Fruit fly (Drosophila melanogaster) whole organism, embryonic: ENCODE measurements around the gene nonC.
A peak's percentile ranks its signal among the peaks of the same experiment; 100 is the strongest.

Source experiments
- Bteb2 ChIP-seq: fragments of 200-800 bp; sonication (Bioruptor generic); optimal IDR thresholded peaks from 2 replicates; lab custom pipeline; 2016; ENCODE audit warnings: missing biosample characterization, missing genetic modification characterization
- CG10147 ChIP-seq: fragments of 200-800 bp; sonication (Bioruptor generic); optimal IDR thresholded peaks from 2 replicates; lab custom pipeline; 2019; ENCODE audit warnings: missing biosample characterization, mild to moderate bottlenecking, missing genetic modification characterization, moderate library complexity
- CG12659 ChIP-seq: fragments of 200-800 bp; sonication (Bioruptor generic); optimal IDR thresholded peaks from 3 replicates; lab custom pipeline; 2017; ENCODE audit warnings: mild to moderate bottlenecking, missing biosample characterization, missing genetic modification reagents, missing genetic modification characterization
- CG15514 ChIP-seq: fragments of 200-800 bp; sonication (Bioruptor generic); optimal IDR thresholded peaks from 3 replicates; lab custom pipeline; 2017; ENCODE audit warnings: missing biosample characterization, missing genetic modification characterization, mild to moderate bottlenecking, moderate library complexity, missing genetic modification reagents
- CG16779 ChIP-seq: fragments of 200-800 bp; sonication (Bioruptor generic); IDR thresholded peaks from 2 replicates; pipeline ENCODE4 v1.3.6; 2022; ENCODE audit warnings: missing biosample characterization, missing genetic modification characterization
- CG18619 ChIP-seq: fragments of 200-800 bp; sonication (Bioruptor generic); optimal IDR thresholded peaks from 3 replicates; lab custom pipeline; 2017; ENCODE audit warnings: missing biosample characterization, mild to moderate bottlenecking, missing genetic modification characterization
- CG32767 ChIP-seq: fragments of 200-800 bp; sonication (Bioruptor generic); IDR thresholded peaks from 2 replicates; pipeline ENCODE4 v1.3.6; 2022; ENCODE audit warnings: missing biosample characterization, missing genetic modification characterization
- CG32772 ChIP-seq: fragments of 200-800 bp; sonication (Bioruptor generic); IDR thresholded peaks from 2 replicates; pipeline ENCODE4 v1.3.6; 2022; ENCODE audit warnings: missing biosample characterization, missing genetic modification characterization
- CG33213 ChIP-seq: fragments of 200-800 bp; sonication (Bioruptor generic); optimal IDR thresholded peaks from 3 replicates; lab custom pipeline; 2016; ENCODE audit warnings: missing biosample characterization, missing genetic modification characterization
- CG42726 ChIP-seq: fragments of 200-800 bp; sonication (Bioruptor generic); IDR thresholded peaks from 2 replicates; pipeline ENCODE4 v1.3.6; 2022; ENCODE audit warnings: missing biosample characterization, missing genetic modification characterization; ENCODE audit not compliant: partially characterized antibody
- CG4328 ChIP-seq: fragments of 200-800 bp; sonication (Bioruptor generic); optimal IDR thresholded peaks from 3 replicates; lab custom pipeline; 2017; ENCODE audit warnings: missing biosample characterization, missing genetic modification reagents, missing genetic modification characterization
- CG4404 ChIP-seq: fragments of 200-800 bp; sonication (Bioruptor generic); IDR thresholded peaks from 2 replicates; pipeline ENCODE4 v1.3.6; 2022; ENCODE audit warnings: missing biosample characterization, missing genetic modification characterization
- CG4617 ChIP-seq: fragments of 200-800 bp; sonication (Bioruptor generic); optimal IDR thresholded peaks from 3 replicates; lab custom pipeline; 2016; ENCODE audit warnings: missing biosample characterization, missing genetic modification characterization, borderline replicate concordance
- CG6791 ChIP-seq: fragments of 200-800 bp; sonication (Bioruptor generic); IDR thresholded peaks from 3 replicates; pipeline ENCODE4 v1.3.6; 2022; ENCODE audit warnings: missing biosample characterization, missing genetic modification characterization; ENCODE audit not compliant: partially characterized antibody
- CG7839 ChIP-seq: fragments of 200-800 bp; sonication (Bioruptor generic); optimal IDR thresholded peaks from 3 replicates; lab custom pipeline; 2018; ENCODE audit warnings: missing biosample characterization, mild to moderate bottlenecking, missing genetic modification characterization, moderate library complexity
- CG8924 ChIP-seq: fragments of 200-800 bp; optimal IDR thresholded peaks from 3 replicates; lab custom pipeline; 2019; ENCODE audit warnings: missing biosample characterization, mild to moderate bottlenecking, missing genetic modification characterization, moderate library complexity
- Dll ChIP-seq: fragments of 200-800 bp; sonication (Bioruptor generic); IDR thresholded peaks from 4 replicates; pipeline ENCODE4 v1.3.6; 2022; ENCODE audit warnings: missing biosample characterization, missing genetic modification characterization; ENCODE audit not compliant: partially characterized antibody
- Drgx ChIP-seq: fragments of 200-800 bp; sonication (Bioruptor generic); IDR thresholded peaks from 2 replicates; pipeline ENCODE4 v1.3.6; 2022; ENCODE audit warnings: missing biosample characterization, missing genetic modification characterization
- Eip74EF ChIP-seq, 2 experiments: fragments of 200-800 bp in 1 of 2; fragments of >200 bp in 1 of 2; sonication (Bioruptor generic) in 1 of 2; optimal IDR thresholded peaks; 2 replicates each; lab custom pipeline; 2017 to 2019; ENCODE audit warnings: missing biosample characterization in 2 of 2, missing genetic modification characterization in 2 of 2, mild to moderate bottlenecking in 1 of 2, moderate library complexity in 1 of 2
- Hey ChIP-seq: fragments of 200-800 bp; sonication (Bioruptor generic); optimal IDR thresholded peaks from 3 replicates; lab custom pipeline; 2018; ENCODE audit warnings: missing biosample characterization, mild to moderate bottlenecking, missing genetic modification characterization
- HmgZ ChIP-seq: fragments of 200-800 bp; sonication (Bioruptor generic); optimal IDR thresholded peaks from 2 replicates; lab custom pipeline; 2018; ENCODE audit warnings: missing biosample characterization, mild to moderate bottlenecking, missing genetic modification characterization
- Hmr ChIP-seq: fragments of 200-800 bp; sonication (Bioruptor generic); optimal IDR thresholded peaks from 3 replicates; lab custom pipeline; 2017; ENCODE audit warnings: mild to moderate bottlenecking, missing biosample characterization, missing genetic modification reagents, missing genetic modification characterization
- Jarid2 ChIP-seq: fragments of 200-800 bp; sonication (Bioruptor generic); optimal IDR thresholded peaks from 3 replicates; lab custom pipeline; 2017; ENCODE audit warnings: mild to moderate bottlenecking, missing biosample characterization, missing genetic modification reagents, missing genetic modification characterization
- MBD-R2 ChIP-seq: fragments of 200-800 bp; sonication (Bioruptor generic); IDR thresholded peaks from 2 replicates; pipeline ENCODE4 v1.3.6; 2022; ENCODE audit warnings: missing biosample characterization, missing genetic modification characterization
- Opbp ChIP-seq: fragments of 200-800 bp; sonication (Bioruptor generic); IDR thresholded peaks from 3 replicates; pipeline ENCODE4 v1.3.6; 2022; ENCODE audit warnings: missing biosample characterization, missing genetic modification characterization; ENCODE audit not compliant: partially characterized antibody
- Ravus ChIP-seq: fragments of 200-800 bp; sonication (Bioruptor generic); IDR thresholded peaks from 2 replicates; pipeline ENCODE4 v1.3.6; 2022; ENCODE audit warnings: missing biosample characterization, missing genetic modification characterization
- Sry-δ ChIP-seq: fragments of 200-800 bp; sonication (Bioruptor generic); optimal IDR thresholded peaks from 2 replicates; lab custom pipeline; 2016; ENCODE audit warnings: missing biosample characterization, missing genetic modification characterization
- YL-1 ChIP-seq: fragments of 200-800 bp; sonication (Bioruptor generic); optimal IDR thresholded peaks from 3 replicates; lab custom pipeline; 2017; ENCODE audit warnings: missing biosample characterization, mild to moderate bottlenecking, missing genetic modification characterization
- amos ChIP-seq: fragments of 200-800 bp; sonication (Bioruptor generic); IDR thresholded peaks from 2 replicates; pipeline ENCODE4 v1.3.6; 2022; ENCODE audit warnings: missing biosample characterization, missing genetic modification characterization; ENCODE audit not compliant: partially characterized antibody
- bowl ChIP-seq: fragments of 200-800 bp; sonication (Bioruptor generic); IDR thresholded peaks from 2 replicates; pipeline ENCODE4 v1.3.6; 2022; ENCODE audit warnings: missing biosample characterization, missing genetic modification characterization
- cato ChIP-seq: fragments of 200-800 bp; sonication (Bioruptor generic); optimal IDR thresholded peaks from 2 replicates; lab custom pipeline; 2016; ENCODE audit warnings: missing biosample characterization, missing genetic modification characterization, borderline replicate concordance
- chinmo ChIP-seq: fragments of 200-800 bp; sonication (Bioruptor generic); IDR thresholded peaks from 4 replicates; pipeline ENCODE4 v1.3.6; 2022; ENCODE audit warnings: missing biosample characterization, missing genetic modification characterization; ENCODE audit not compliant: partially characterized antibody
- chn ChIP-seq: fragments of 200-800 bp; sonication (Bioruptor generic); optimal IDR thresholded peaks from 2 replicates; lab custom pipeline; 2016; ENCODE audit warnings: missing biosample characterization, missing genetic modification characterization
- dan ChIP-seq: fragments of 200-800 bp; sonication (Bioruptor generic); IDR thresholded peaks from 2 replicates; pipeline ENCODE4 v1.3.6; 2022; ENCODE audit warnings: missing biosample characterization, missing genetic modification characterization
- gsb ChIP-seq: fragments of 200-800 bp; sonication (Bioruptor generic); IDR thresholded peaks from 2 replicates; pipeline ENCODE4 v1.3.6; 2022; ENCODE audit warnings: missing biosample characterization, missing genetic modification characterization
- hb ChIP-seq: fragments of 200-800 bp; sonication (Bioruptor generic); IDR thresholded peaks from 3 replicates; pipeline ENCODE4 v1.3.6; 2022; ENCODE audit warnings: missing biosample characterization, missing genetic modification characterization; ENCODE audit not compliant: partially characterized antibody
- hth ChIP-seq: fragments of >200 bp; optimal IDR thresholded peaks from 2 replicates; lab custom pipeline; 2017; ENCODE audit warnings: inconsistent platforms
- jigr1 ChIP-seq: fragments of 200-800 bp; sonication (Bioruptor generic); IDR thresholded peaks from 3 replicates; pipeline ENCODE4 v1.3.6; 2022; ENCODE audit warnings: missing biosample characterization, missing genetic modification characterization
- jing ChIP-seq: fragments of 200-800 bp; sonication (Bioruptor generic); optimal IDR thresholded peaks from 2 replicates; lab custom pipeline; 2018; ENCODE audit warnings: missing biosample characterization, mild to moderate bottlenecking, missing genetic modification characterization
- kah ChIP-seq: fragments of 200-800 bp; sonication (Bioruptor generic); optimal IDR thresholded peaks from 2 replicates; lab custom pipeline; 2018; ENCODE audit warnings: missing biosample characterization, mild to moderate bottlenecking, missing genetic modification characterization
- kay ChIP-seq: fragments of 200-800 bp; sonication (Bioruptor generic); optimal IDR thresholded peaks from 2 replicates; lab custom pipeline; 2016; ENCODE audit warnings: missing biosample characterization, missing genetic modification characterization
- psq ChIP-seq: fragments of 200-800 bp; sonication (Bioruptor generic); optimal IDR thresholded peaks from 2 replicates; lab custom pipeline; 2017; ENCODE audit warnings: missing biosample characterization, missing genetic modification characterization
- pzg ChIP-seq: fragments of 200-800 bp; sonication (Bioruptor generic); optimal IDR thresholded peaks from 3 replicates; lab custom pipeline; 2018; ENCODE audit warnings: missing biosample characterization, mild to moderate bottlenecking, missing genetic modification characterization, moderate library complexity
- row ChIP-seq: fragments of 200-800 bp; sonication (Bioruptor generic); IDR thresholded peaks from 3 replicates; pipeline ENCODE4 v1.3.6; 2022; ENCODE audit warnings: missing biosample characterization, missing genetic modification characterization
- stwl ChIP-seq: fragments of 200-800 bp; sonication (Bioruptor generic); optimal IDR thresholded peaks from 3 replicates; lab custom pipeline; 2018; ENCODE audit warnings: missing biosample characterization, mild to moderate bottlenecking, missing genetic modification characterization, moderate library complexity
- tap ChIP-seq: fragments of 200-800 bp; optimal IDR thresholded peaks from 3 replicates; lab custom pipeline; 2019; ENCODE audit warnings: missing biosample characterization, mild to moderate bottlenecking, missing genetic modification characterization, moderate library complexity
- unc-4 ChIP-seq: fragments of 200-800 bp; sonication (Bioruptor generic); IDR thresholded peaks from 2 replicates; pipeline ENCODE4 v1.3.6; 2022; ENCODE audit warnings: missing biosample characterization, missing genetic modification characterization; ENCODE audit not compliant: partially characterized antibody
- vnd ChIP-seq: fragments of 200-800 bp; sonication (Bioruptor generic); IDR thresholded peaks from 3 replicates; pipeline ENCODE4 v1.3.6; 2022; ENCODE audit warnings: missing biosample characterization, missing genetic modification characterization; ENCODE audit not compliant: partially characterized antibody
- zen ChIP-seq: fragments of 200-800 bp; sonication (Bioruptor generic); optimal IDR thresholded peaks from 3 replicates; lab custom pipeline; 2018; ENCODE audit warnings: missing biosample characterization, mild to moderate bottlenecking, missing genetic modification characterization, moderate library complexity
- zfh1 ChIP-seq: fragments of 200-800 bp; sonication (Bioruptor generic); IDR thresholded peaks from 3 replicates; pipeline ENCODE4 v1.3.6; 2022; ENCODE audit warnings: missing biosample characterization, missing genetic modification characterization

nonC gene

dm6 chrX:6824203-6824602, at the start of gene nonC (continued):
- TF ChIP-seq chn (no peak), Drgx (GFP tag; lab: Robert Waterston, UW) (no peak), HmgZ (tag; lab: Kevin White, UChicago) (peak; percentile 60), jing (GFP tag; lab: Kevin White, UChicago) (no peak), dan (GFP tag; lab: Robert Waterston, UW) (no peak), amos (GFP tag; lab: Robert Waterston, UW) (peak; percentile 87), Opbp (GFP tag; lab: Robert Waterston, UW) (peak; percentile 76), CG16779 (GFP tag; lab: Robert Waterston, UW) (no peak), CG33213 (no peak), Hmr (GFP tag; lab: Kevin White, UChicago) (no peak), Jarid2 (GFP tag; lab: Kevin White, UChicago) (no peak), Bteb2 (GFP tag; lab: Kevin White, UChicago) (no peak), vnd (peak; percentile 88), bowl (GFP tag; lab: Robert Waterston, UW) (no peak), CG6791 (GFP tag; lab: Robert Waterston, UW) (peak; percentile 78), CG32772 (GFP tag; lab: Robert Waterston, UW) (no peak), pzg (GFP tag; lab: Kevin White, UChicago) (peak; percentile 70), zfh1 (GFP tag; lab: Robert Waterston, UW) (no peak), CG4328 (GFP tag; lab: Kevin White, UChicago) (no peak), Eip74EF (GFP tag; optimal IDR thresholded peaks at IDR 0.05; lab: Kevin White, UChicago) (no peak), jigr1 (GFP tag; lab: Robert Waterston, UW) (no peak), kay (GFP tag; lab: Kevin White, UChicago) (no peak), CG4617 (GFP tag; lab: Kevin White, UChicago) (peak; percentile 40), hth (lab: Kevin White, UChicago) (no peak), chinmo (GFP tag; lab: Robert Waterston, UW) (peak; percentile 72; the same call in 2 of the 4 replicates), row (GFP tag; lab: Robert Waterston, UW) (peak; percentile 56), zen (tag; lab: Kevin White, UChicago) (peak; percentile 13), CG42726 (peak; percentile 86), CG10147 (GFP tag; lab: Kevin White, UChicago) (no peak), tap (tag; lab: Kevin White, UChicago) (no peak), MBD-R2 (peak; percentile 51), Ravus (GFP tag; lab: Robert Waterston, UW) (no peak), gsb (no peak), Hey (no peak), stwl (tag; lab: Kevin White, UChicago) (peak; percentile 37), CG15514 (GFP tag; lab: Kevin White, UChicago) (peak; percentile 55), YL-1 (peak; percentile 28), unc-4 (GFP tag; lab: Robert Waterston, UW) (peak; percentile 81), CG32767 (GFP tag; lab: Robert Waterston, UW) (no peak), hb (GFP tag; lab: Robert Waterston, UW) (peak; percentile 85), CG12659 (GFP tag; lab: Kevin White, UChicago) (no peak), CG18619 (GFP tag; lab: Kevin White, UChicago) (no peak), CG8924 (tag; lab: Kevin White, UChicago) (no peak), Dll (GFP tag; lab: Robert Waterston, UW) (peak; percentile 95), kah (no peak), psq (GFP tag; lab: Kevin White, UChicago) (no peak), CG4404 (GFP tag; lab: Robert Waterston, UW) (no peak), CG7839 (tag; lab: Kevin White, UChicago) (no peak), Sry-δ (GFP tag; lab: Kevin White, UChicago) (peak; percentile 81), cato (GFP tag; lab: Kevin White, UChicago) (no peak)
